Worm (Caenorhabditis elegans): Measurements from ENCODE around the gene hlh-13.

ce11 chrX:4255366-4255765, 6.3 kb downstream of the hlh-13 start:
- TF ChIP-seq ceh-2 (tag; optimal IDR thresholded peaks at IDR 0.05): no peak
- no peak for TF ChIP-seq sox-4 (tag; optimal IDR thresholded peaks at IDR 0.05)
- no peak for TF ChIP-seq ceh-31 (tag; optimal IDR thresholded peaks at IDR 0.05)
- no peak for TF ChIP-seq fkh-10 (GFP tag; optimal IDR thresholded peaks at IDR 0.05)
- TF ChIP-seq unc-55 (GFP tag; optimal IDR thresholded peaks at IDR 0.05): no peak
- no peak for TF ChIP-seq unc-3 (GFP tag; conservative IDR thresholded peaks at IDR 0.05)
- no peak for TF ChIP-seq unc-3 (tag; optimal IDR thresholded peaks at IDR 0.05)
- TF ChIP-seq ceh-9 (tag; optimal IDR thresholded peaks at IDR 0.05): no peak
- TF ChIP-seq nhr-232 (tag; optimal IDR thresholded peaks at IDR 0.05): no peak
- no peak for TF ChIP-seq lim-6 (tag; optimal IDR thresholded peaks at IDR 0.05)
- TF ChIP-seq pha-4 (tag; optimal IDR thresholded peaks at IDR 0.05): no peak
- TF ChIP-seq tbx-2 (tag; optimal IDR thresholded peaks at IDR 0.05): no peak
- TF ChIP-seq madf-2 (tag; optimal IDR thresholded peaks at IDR 0.05): no peak

All from whole organism, late embryonic.